Worm (Caenorhabditis elegans): Measurements from ENCODE around the gene gba-4.

gba-4 gene

ce11 chrIV:5385020-5385419, 34.3 kb upstream of the gba-4 start, which contains the start of gene F41H10.12:
Gene F41H10.12 (plus strand): TSS chrIV:5385320.
- TF ChIP-seq hmg-4 (GFP tag; optimal IDR thresholded peaks at IDR 0.05) (no peak), scrt-1 (GFP tag; IDR thresholded peaks at IDR 0.05) (no peak), ceh-36 (tag; optimal IDR thresholded peaks at IDR 0.05) (no peak), ceh-13 (GFP tag; optimal IDR thresholded peaks at IDR 0.05) (no peak), F13C5.2 (tag; optimal IDR thresholded peaks at IDR 0.05) (no peak), hnd-1 (tag; optimal IDR thresholded peaks at IDR 0.05) (no peak), sea-1 (GFP tag; conservative IDR thresholded peaks at IDR 0.05) (no peak), ama-1 (optimal IDR thresholded peaks at IDR 0.05) (no peak), hmbx-1 (tag; optimal IDR thresholded peaks at IDR 0.05) (no peak), tra-4 (tag; optimal IDR thresholded peaks at IDR 0.05) (no peak), aly-1 (tag; optimal IDR thresholded peaks at IDR 0.05) (no peak), flt-1 (GFP tag; IDR thresholded peaks at IDR 0.05) (no peak), ets-7 (tag; optimal IDR thresholded peaks at IDR 0.05) (no peak), pes-1 (GFP tag; IDR thresholded peaks at IDR 0.05) (no peak), B0310.2 (tag; optimal IDR thresholded peaks at IDR 0.05) (no peak), tbx-11 (GFP tag; IDR thresholded peaks at IDR 0.05) (no peak), tbx-37 (GFP tag; conservative IDR thresholded peaks at IDR 0.05) (no peak)

- TF ChIP-seq flt-1 (GFP tag; IDR thresholded peaks at IDR 0.05) (no peak), hmg-4 (GFP tag; optimal IDR thresholded peaks at IDR 0.05) (no peak), F13C5.2 (tag; optimal IDR thresholded peaks at IDR 0.05) (no peak), pes-1 (GFP tag; IDR thresholded peaks at IDR 0.05) (no peak)
Observed at ce11 chrIV:5382609-5383008, 31.9 kb upstream of the gba-4 start, which contains the start of gene F41H10.1. Gene F41H10.1 (plus strand): TSS chrIV:5382909.

ce11 chrIV:5381334-5381733, 30.6 kb upstream of the gba-4 start, which contains the start of gene F41H10.2:
Gene F41H10.2 (plus strand): TSS chrIV:5381634.
- TF ChIP-seq sea-1 (GFP tag; conservative IDR thresholded peaks at IDR 0.05) (no peak), tbx-11 (GFP tag; IDR thresholded peaks at IDR 0.05) (no peak), ceh-13 (GFP tag; optimal IDR thresholded peaks at IDR 0.05) (no peak), hmg-4 (GFP tag; optimal IDR thresholded peaks at IDR 0.05) (no peak), flt-1 (GFP tag; IDR thresholded peaks at IDR 0.05) (no peak), F13C5.2 (tag; optimal IDR thresholded peaks at IDR 0.05) (no peak), tbx-37 (GFP tag; conservative IDR thresholded peaks at IDR 0.05) (no peak), ets-7 (tag; optimal IDR thresholded peaks at IDR 0.05) (no peak), aly-1 (tag; optimal IDR thresholded peaks at IDR 0.05) (no peak), scrt-1 (GFP tag; IDR thresholded peaks at IDR 0.05) (no peak), pes-1 (GFP tag; IDR thresholded peaks at IDR 0.05) (no peak), hnd-1 (tag; optimal IDR thresholded peaks at IDR 0.05) (no peak)

- TF ChIP-seq B0310.2 (tag; optimal IDR thresholded peaks at IDR 0.05) (no peak), ets-7 (tag; optimal IDR thresholded peaks at IDR 0.05) (no peak), ama-1 (optimal IDR thresholded peaks at IDR 0.05) (no peak)
Observed at ce11 chrIV:5380140-5380539, 29.4 kb upstream of the gba-4 start.

ce11 chrIV:5377062-5377461, 26.4 kb upstream of the gba-4 start, which contains the start of gene elo-5:
Gene elo-5 (minus strand): TSS chrIV:5377117.
- no peak for TF ChIP-seq ceh-36 (tag; optimal IDR thresholded peaks at IDR 0.05)

- TF ChIP-seq tbx-37 (GFP tag; conservative IDR thresholded peaks at IDR 0.05) (no peak), sea-1 (GFP tag; conservative IDR thresholded peaks at IDR 0.05) (no peak), ets-7 (tag; optimal IDR thresholded peaks at IDR 0.05) (no peak), flt-1 (GFP tag; IDR thresholded peaks at IDR 0.05) (no peak), F13C5.2 (tag; optimal IDR thresholded peaks at IDR 0.05) (no peak), ceh-36 (tag; optimal IDR thresholded peaks at IDR 0.05) (no peak)
Observed at ce11 chrIV:5374946-5375345, 24.2 kb upstream of the gba-4 start.

- TF ChIP-seq tra-4 (tag; optimal IDR thresholded peaks at IDR 0.05): no peak
- no peak for TF ChIP-seq tbx-11 (GFP tag; IDR thresholded peaks at IDR 0.05)
- TF ChIP-seq hmg-4 (GFP tag; optimal IDR thresholded peaks at IDR 0.05): no peak
- no peak for TF ChIP-seq aly-1 (tag; optimal IDR thresholded peaks at IDR 0.05)
- TF ChIP-seq scrt-1 (GFP tag; IDR thresholded peaks at IDR 0.05): no peak
- no peak for TF ChIP-seq sea-1 (GFP tag; conservative IDR thresholded peaks at IDR 0.05)
- TF ChIP-seq ceh-13 (GFP tag; optimal IDR thresholded peaks at IDR 0.05): no peak
Observed at ce11 chrIV:5374321-5374720, 23.6 kb upstream of the gba-4 start.

- TF ChIP-seq ceh-36 (tag; optimal IDR thresholded peaks at IDR 0.05) (no peak), ama-1 (optimal IDR thresholded peaks at IDR 0.05) (no peak), ceh-13 (GFP tag; optimal IDR thresholded peaks at IDR 0.05) (peak; percentile 39), hnd-1 (tag; optimal IDR thresholded peaks at IDR 0.05) (peak; percentile 25), tbx-37 (GFP tag; conservative IDR thresholded peaks at IDR 0.05) (0 out of 2 replicates have a peak, but pooled peaks have one; percentile 32), ets-7 (tag; optimal IDR thresholded peaks at IDR 0.05) (peak; percentile 56), tra-4 (tag; optimal IDR thresholded peaks at IDR 0.05) (no peak), sea-1 (GFP tag; conservative IDR thresholded peaks at IDR 0.05) (peak; percentile 53; the same call in 1 of the 2 replicates), tbx-11 (GFP tag; IDR thresholded peaks at IDR 0.05) (0 out of 2 replicates have a peak, but pooled peaks have one; percentile 45), B0310.2 (tag; optimal IDR thresholded peaks at IDR 0.05) (no peak), hmbx-1 (tag; optimal IDR thresholded peaks at IDR 0.05) (peak; percentile 2), aly-1 (tag; optimal IDR thresholded peaks at IDR 0.05) (no peak), scrt-1 (GFP tag; IDR thresholded peaks at IDR 0.05) (0 out of 2 replicates have a peak, but pooled peaks have one; percentile 33), F13C5.2 (tag; optimal IDR thresholded peaks at IDR 0.05) (peak; percentile 72), pes-1 (GFP tag; IDR thresholded peaks at IDR 0.05) (peak; percentile 81), hmg-4 (GFP tag; optimal IDR thresholded peaks at IDR 0.05) (peak; percentile 9), flt-1 (GFP tag; IDR thresholded peaks at IDR 0.05) (peak; percentile 52; the same call in 1 of the 2 replicates)
Observed at ce11 chrIV:5370914-5371313, 20.2 kb upstream of the gba-4 start.
